Worm (Caenorhabditis elegans) whole organism, L4/young adult: ENCODE data around the gene sdz-36.

ENCODE experiments used
- W03F9.2 ChIP-seq: fragments of 150-350 bp; optimal IDR thresholded peaks from 2 replicates; lab custom pipeline; 2014; ENCODE audit warnings: missing biosample characterization, missing genetic modification characterization
- him-1 ChIP-seq: sonication (generic microtip); optimal IDR thresholded peaks from 2 replicates; lab custom pipeline; 2016; ENCODE audit warnings: missing genotype, missing genetic modification reagents, missing genetic modification characterization, missing compliant biosample characterization

- TF ChIP-seq him-1 (tag; lab: Kevin White, UChicago) (no peak), W03F9.2 (tag; lab: Kevin White, UChicago) (no peak)
Measured at ce11 chrIV:9673206-9673605, 17.5 kb upstream of the sdz-36 start.
